Worm (Caenorhabditis elegans) whole organism, L1 larva: ENCODE measurements around the gene C56G2.22.
A peak's percentile ranks its signal among the peaks of the same experiment; 100 is the strongest.

Experiments used
- C04F5.9 ChIP-seq: sonication (generic microtip); optimal IDR thresholded peaks from 2 replicates; lab custom pipeline; 2016; ENCODE audit warnings: missing genetic modification characterization, missing compliant biosample characterization
- C16A3.4 ChIP-seq: fragments of 150-350 bp; optimal IDR thresholded peaks from 2 replicates; lab custom pipeline; 2014; ENCODE audit warnings: missing biosample characterization, missing genetic modification characterization
- C34B4.2 ChIP-seq: sonication (generic microtip); optimal IDR thresholded peaks from 2 replicates; lab custom pipeline; 2017; ENCODE audit warnings: mild to moderate bottlenecking, missing genetic modification characterization, missing compliant biosample characterization
- F16B12.6 ChIP-seq: fragments of 150-350 bp; optimal IDR thresholded peaks from 2 replicates; lab custom pipeline; 2014; ENCODE audit warnings: missing biosample characterization, missing genetic modification characterization
- Y116A8C.19 ChIP-seq: sonication (generic microtip); optimal IDR thresholded peaks from 2 replicates; lab custom pipeline; 2016; ENCODE audit warnings: missing compliant biosample characterization, missing genetic modification characterization, borderline replicate concordance
- aly-2 ChIP-seq: fragments of 150-350 bp; optimal IDR thresholded peaks from 2 replicates; lab custom pipeline; 2014; ENCODE audit warnings: missing biosample characterization, missing genetic modification characterization
- ama-1 ChIP-seq: fragments of 150-350 bp; optimal IDR thresholded peaks from 2 replicates; lab custom pipeline; 2014
- blmp-1 ChIP-seq: fragments of 150-350 bp; optimal IDR thresholded peaks from 2 replicates; lab custom pipeline; 2014; ENCODE audit warnings: missing biosample characterization, missing genetic modification characterization
- ceh-8 ChIP-seq: fragments of 200-800 bp; sonication (Bioruptor generic); optimal IDR thresholded peaks from 2 replicates; lab custom pipeline; 2018; ENCODE audit warnings: mild to moderate bottlenecking, missing genetic modification characterization, moderate library complexity, missing compliant biosample characterization
- ceh-82 ChIP-seq, 3 experiments: fragments of 150-350 bp in 1 of 3; sonication (generic microtip) in 2 of 3; optimal IDR thresholded peaks; 2 replicates each; lab custom pipeline; 2014 to 2017; ENCODE audit warnings: missing biosample characterization in 3 of 3, missing genetic modification characterization in 3 of 3
- ceh-88 ChIP-seq: fragments of 200-800 bp; sonication (Bioruptor generic); IDR thresholded peaks from 2 replicates; pipeline ENCODE4 v1.3.6; 2022; ENCODE audit warnings: missing genetic modification characterization, missing compliant biosample characterization
- ces-1 ChIP-seq: fragments of 150-350 bp; optimal IDR thresholded peaks from 2 replicates; lab custom pipeline; 2014; ENCODE audit warnings: missing biosample characterization, missing genetic modification reagents, missing genetic modification characterization
- dsc-1 ChIP-seq: sonication (generic microtip); optimal IDR thresholded peaks from 2 replicates; lab custom pipeline; 2016; ENCODE audit warnings: mild to moderate bottlenecking, missing genetic modification characterization, missing compliant biosample characterization
- egl-27 ChIP-seq, 2 experiments: fragments of 150-350 bp in 1 of 2; sonication (generic microtip); optimal IDR thresholded peaks; 3 replicates each; lab custom pipeline; 2017 to 2018; ENCODE audit warnings: missing biosample characterization in 2 of 2, missing genetic modification characterization in 2 of 2, missing genetic modification reagents in 2 of 2
- elt-2 ChIP-seq: sonication (generic microtip); optimal IDR thresholded peaks from 2 replicates; lab custom pipeline; 2016; ENCODE audit warnings: missing genetic modification characterization, mild to moderate bottlenecking, inconsistent platforms, missing compliant biosample characterization, missing genetic modification reagents
- elt-3 ChIP-seq, 6 experiments: fragments of 150-350 bp in 1 of 6; sonication (generic microtip); optimal IDR thresholded peaks; 2 replicates each; lab custom pipeline; 2017 to 2018; ENCODE audit warnings: missing biosample characterization in 6 of 6, missing genetic modification characterization in 6 of 6, inconsistent platforms in 1 of 6
- fkh-10 ChIP-seq: sonication (generic microtip); optimal IDR thresholded peaks from 2 replicates; lab custom pipeline; 2017; ENCODE audit warnings: missing biosample characterization, missing genetic modification reagents, missing genetic modification characterization
- fkh-4 ChIP-seq: sonication (generic microtip); optimal IDR thresholded peaks from 2 replicates; lab custom pipeline; 2016; ENCODE audit warnings: missing compliant biosample characterization, missing genetic modification characterization, borderline replicate concordance
- fkh-8 ChIP-seq: sonication (generic microtip); optimal IDR thresholded peaks from 2 replicates; lab custom pipeline; 2016; ENCODE audit warnings: mild to moderate bottlenecking, missing genetic modification characterization, missing compliant biosample characterization
- fos-1 ChIP-seq: fragments of 150-350 bp; optimal IDR thresholded peaks from 2 replicates; lab custom pipeline; 2014; ENCODE audit warnings: missing biosample characterization, missing genetic modification characterization
- grh-1 ChIP-seq: fragments of 200-800 bp; sonication (Bioruptor generic); IDR thresholded peaks from 2 replicates; pipeline ENCODE4 v1.3.6; 2022; ENCODE audit warnings: missing genetic modification reagents, missing genetic modification characterization, missing compliant biosample characterization
- irx-1 ChIP-seq: sonication (generic microtip); optimal IDR thresholded peaks from 2 replicates; lab custom pipeline; 2016; ENCODE audit warnings: missing genetic modification characterization, missing compliant biosample characterization
- isw-1 ChIP-seq: fragments of 200-800 bp; sonication (Bioruptor generic); IDR thresholded peaks from 2 replicates; pipeline ENCODE4 v1.3.6; 2022; ENCODE audit warnings: missing genetic modification characterization, missing compliant biosample characterization
- jun-1 ChIP-seq: fragments of 150-350 bp; optimal IDR thresholded peaks from 2 replicates; lab custom pipeline; 2014; ENCODE audit warnings: missing biosample characterization, missing genetic modification reagents, missing genetic modification characterization
- lin-13 ChIP-seq: fragments of 150-350 bp; optimal IDR thresholded peaks from 2 replicates; lab custom pipeline; 2014; ENCODE audit warnings: missing biosample characterization, missing genetic modification reagents, missing genetic modification characterization
- lin-15B ChIP-seq: fragments of 150-350 bp; sonication (generic microtip); optimal IDR thresholded peaks from 3 replicates; lab custom pipeline; 2014; ENCODE audit warnings: missing biosample characterization, missing genetic modification characterization
- lir-3 ChIP-seq: sonication (generic microtip); optimal IDR thresholded peaks from 2 replicates; lab custom pipeline; 2016; ENCODE audit warnings: mild to moderate bottlenecking, missing genetic modification characterization, moderate library complexity, missing compliant biosample characterization; ENCODE audit not compliant: poor library complexity
- lsy-2 ChIP-seq, 2 experiments: fragments of 150-350 bp; optimal IDR thresholded peaks; 2 replicates each; lab custom pipeline; 2014; ENCODE audit warnings: missing biosample characterization in 2 of 2, missing genetic modification characterization in 2 of 2
- mab-9 ChIP-seq: fragments of 200-800 bp; sonication (Bioruptor generic); IDR thresholded peaks from 2 replicates; pipeline ENCODE4 v1.3.6; 2022; ENCODE audit warnings: missing genetic modification reagents, missing genetic modification characterization, missing compliant biosample characterization
- mef-2 ChIP-seq: fragments of 150-350 bp; optimal IDR thresholded peaks from 2 replicates; lab custom pipeline; 2014; ENCODE audit warnings: missing biosample characterization, missing genetic modification characterization
- mep-1 ChIP-seq: fragments of 150-350 bp; optimal IDR thresholded peaks from 2 replicates; lab custom pipeline; 2014; ENCODE audit warnings: missing biosample characterization, missing genetic modification characterization
- nhr-11 ChIP-seq: fragments of 150-350 bp; optimal IDR thresholded peaks from 2 replicates; lab custom pipeline; 2014; ENCODE audit warnings: missing biosample characterization, missing genetic modification characterization
- nhr-19 ChIP-seq: fragments of 200-800 bp; sonication (Bioruptor generic); conservative IDR thresholded peaks from 2 replicates; pipeline ENCODE4 v1.3.6; 2022; ENCODE audit warnings: missing genetic modification characterization, missing compliant biosample characterization
- nhr-237 ChIP-seq: fragments of 150-350 bp; optimal IDR thresholded peaks from 2 replicates; lab custom pipeline; 2014; ENCODE audit warnings: missing biosample characterization, missing genetic modification characterization
- nhr-28 ChIP-seq: fragments of 150-350 bp; optimal IDR thresholded peaks from 2 replicates; lab custom pipeline; 2014; ENCODE audit warnings: missing biosample characterization, missing genetic modification characterization
- nhr-47 ChIP-seq: sonication (generic microtip); optimal IDR thresholded peaks from 2 replicates; lab custom pipeline; 2016; ENCODE audit warnings: mild to moderate bottlenecking, missing genetic modification characterization, moderate library complexity, missing compliant biosample characterization
- nhr-77 ChIP-seq: fragments of 150-350 bp; optimal IDR thresholded peaks from 2 replicates; lab custom pipeline; 2014; ENCODE audit warnings: missing biosample characterization, missing genetic modification characterization
- nhr-84 ChIP-seq: sonication (generic microtip); optimal IDR thresholded peaks from 2 replicates; lab custom pipeline; 2017; ENCODE audit warnings: missing biosample characterization, missing genetic modification characterization
- nhr-90 ChIP-seq: sonication (generic microtip); optimal IDR thresholded peaks from 2 replicates; lab custom pipeline; 2016; ENCODE audit warnings: mild to moderate bottlenecking, missing genetic modification characterization, missing compliant biosample characterization; ENCODE audit not compliant: poor library complexity
- pax-3 ChIP-seq: fragments of 200-800 bp; sonication (Bioruptor generic); optimal IDR thresholded peaks from 2 replicates; lab custom pipeline; 2018; ENCODE audit warnings: mild to moderate bottlenecking, missing genetic modification characterization, moderate library complexity, missing compliant biosample characterization
- pqm-1 ChIP-seq: sonication (generic microtip); optimal IDR thresholded peaks from 3 replicates; lab custom pipeline; 2017; ENCODE audit warnings: missing biosample characterization, missing genetic modification characterization
- snpc-4 ChIP-seq: fragments of 150-350 bp; optimal IDR thresholded peaks from 2 replicates; lab custom pipeline; 2014; ENCODE audit warnings: missing biosample characterization, missing genetic modification characterization
- sox-4 ChIP-seq: sonication (generic microtip); optimal IDR thresholded peaks from 2 replicates; lab custom pipeline; 2016; ENCODE audit warnings: missing genetic modification characterization, missing compliant biosample characterization
- sptf-1 ChIP-seq: fragments of 150-350 bp; optimal IDR thresholded peaks from 2 replicates; lab custom pipeline; 2014; ENCODE audit warnings: missing biosample characterization, missing genetic modification characterization
- swsn-7 ChIP-seq: sonication (generic microtip); optimal IDR thresholded peaks from 2 replicates; lab custom pipeline; 2016; ENCODE audit warnings: missing genetic modification characterization, missing compliant biosample characterization
- tbx-2 ChIP-seq: sonication (generic microtip); optimal IDR thresholded peaks from 2 replicates; lab custom pipeline; 2016; ENCODE audit warnings: missing genetic modification characterization, missing compliant biosample characterization
- tlp-1 ChIP-seq: fragments of 150-350 bp; optimal IDR thresholded peaks from 2 replicates; lab custom pipeline; 2014; ENCODE audit warnings: missing biosample characterization, missing genetic modification characterization
- unc-130 ChIP-seq: fragments of 150-350 bp; optimal IDR thresholded peaks from 2 replicates; lab custom pipeline; 2017; ENCODE audit warnings: missing biosample characterization, missing genetic modification characterization, inconsistent platforms
- unc-62 ChIP-seq: fragments of 150-350 bp; optimal IDR thresholded peaks from 2 replicates; lab custom pipeline; 2014; ENCODE audit warnings: missing biosample characterization, missing genetic modification reagents, missing genetic modification characterization
- unc-98 ChIP-seq: fragments of 200-800 bp; sonication (Bioruptor generic); IDR thresholded peaks from 2 replicates; pipeline ENCODE4 v1.3.6; 2022; ENCODE audit warnings: missing genetic modification characterization, missing compliant biosample characterization
- vab-15 ChIP-seq: sonication (generic microtip); optimal IDR thresholded peaks from 2 replicates; lab custom pipeline; 2017; ENCODE audit warnings: missing genotype, mild to moderate bottlenecking, missing genetic modification characterization, missing compliant biosample characterization
- xbp-1 ChIP-seq: sonication (generic microtip); optimal IDR thresholded peaks from 2 replicates; lab custom pipeline; 2016; ENCODE audit warnings: missing genetic modification characterization, missing compliant biosample characterization
- ztf-11 ChIP-seq, 2 experiments: sonication (generic microtip); optimal IDR thresholded peaks; 2 replicates each; lab custom pipeline; 2016 to 2017; ENCODE audit warnings: missing genetic modification characterization in 2 of 2, missing biosample characterization in 1 of 2, missing compliant biosample characterization in 1 of 2

The C56G2.22 gene

ce11 chrIII:6303114-6303647, 43.1 kb upstream of the C56G2.22 start, which contains the start of gene F47D12.9 (continued):
- TF ChIP-seq dsc-1 (tag; lab: Kevin White, UChicago) (no peak), swsn-7 (tag; lab: Kevin White, UChicago) (peak; percentile 80), sox-4 (tag; lab: Kevin White, UChicago) (no peak), nhr-19 (GFP tag; lab: Robert Waterston, UW) (peak; percentile 76), grh-1 (GFP tag; lab: Robert Waterston, UW) (peak; percentile 62), fkh-4 (tag; lab: Kevin White, UChicago) (no peak), tbx-2 (tag; lab: Kevin White, UChicago) (peak; percentile 83), nhr-47 (peak; percentile 69), C34B4.2 (no peak), jun-1 (tag; lab: Kevin White, UChicago) (peak; percentile 63), lin-13 (GFP tag; lab: Kevin White, UChicago) (peak; percentile 68), ceh-82 (tag; optimal IDR thresholded peaks at IDR 0.05; lab: Kevin White, UChicago) (peak; percentile 28 to 80 (median 45)), C04F5.9 (tag; lab: Kevin White, UChicago) (no peak), mep-1 (tag; lab: Kevin White, UChicago) (peak; percentile 91), egl-27 (tag; optimal IDR thresholded peaks at IDR 0.05; lab: Kevin White, UChicago) (peak in 1 of 2 experiments; percentile 43), lin-15B (peak; percentile 37), C16A3.4 (tag; lab: Kevin White, UChicago) (peak; percentile 80), irx-1 (tag; lab: Kevin White, UChicago) (peak; percentile 66), pax-3 (tag; lab: Kevin White, UChicago) (peak; percentile 45), unc-98 (GFP tag; lab: Robert Waterston, UW) (no peak), fkh-10 (no peak), blmp-1 (peak; percentile 67), sptf-1 (tag; lab: Kevin White, UChicago) (no peak), elt-2 (peak; percentile 92), mab-9 (GFP tag; lab: Robert Waterston, UW) (no peak), F16B12.6 (peak; percentile 89), Y116A8C.19 (tag; lab: Kevin White, UChicago) (no peak), nhr-237 (tag; lab: Kevin White, UChicago) (no peak), ztf-11 (tag; optimal IDR thresholded peaks at IDR 0.05; lab: Kevin White, UChicago) (no peak), lsy-2 (tag; optimal IDR thresholded peaks at IDR 0.05; lab: Kevin White, UChicago) (peak; percentile 77 to 92), fos-1 (tag; lab: Kevin White, UChicago) (no peak), ceh-8 (GFP tag; lab: Kevin White, UChicago) (no peak), nhr-11 (tag; lab: Kevin White, UChicago) (peak; percentile 51), vab-15 (tag; lab: Kevin White, UChicago) (peak; percentile 23), nhr-90 (tag; lab: Kevin White, UChicago) (peak; percentile 76), ama-1 (lab: Kevin White, UChicago) (peak; percentile 61), aly-2 (tag; lab: Kevin White, UChicago) (no peak), nhr-84 (tag; lab: Kevin White, UChicago) (no peak), nhr-77 (tag; lab: Kevin White, UChicago) (peak; percentile 65), snpc-4 (tag; lab: Kevin White, UChicago) (no peak), isw-1 (peak; percentile 67), ceh-88 (GFP tag; lab: Robert Waterston, UW) (peak; percentile 63), fkh-8 (peak; percentile 82), mef-2 (tag; lab: Kevin White, UChicago) (peak; percentile 34), lir-3 (tag; lab: Kevin White, UChicago) (no peak), unc-62 (GFP tag; lab: Kevin White, UChicago) (no peak), unc-130 (tag; lab: Kevin White, UChicago) (peak; percentile 89), xbp-1 (peak; percentile 74), ces-1 (no peak), elt-3 (tag; optimal IDR thresholded peaks at IDR 0.05; lab: Kevin White, UChicago) (peak in 3 of 6 experiments; percentile 22 to 92 (median 88)), pqm-1 (tag; lab: Kevin White, UChicago) (no peak), tlp-1 (tag; lab: Kevin White, UChicago) (no peak), nhr-28 (no peak)
